Fruit fly (Drosophila melanogaster): ENCODE measurements around the gene Nmnat.
A peak's percentile ranks its signal among the peaks of the same experiment; 100 is the strongest.

Nmnat gene

dm6 chr3R:24962470-24962869 is 17.4 kb downstream of the Nmnat start (continued):
- TF ChIP-seq CG4820 (GFP tag; optimal IDR thresholded peaks at IDR 0.05) (peak; percentile 11), YL-1 (GFP tag; optimal IDR thresholded peaks at IDR 0.05) (no peak), ken (GFP tag; IDR thresholded peaks at IDR 0.05) (0 out of 3 replicates have a peak, but pooled peaks have one; percentile 41), CG7357 (GFP tag; IDR thresholded peaks at IDR 0.05) (peak; percentile 55; the same call in 2 of the 3 replicates), Dip3 (GFP tag; optimal IDR thresholded peaks at IDR 0.05) (peak; percentile 75), dimm (GFP tag; IDR thresholded peaks at IDR 0.05) (no peak), CG30020 (tag; optimal IDR thresholded peaks at IDR 0.05) (no peak), lola (GFP tag; optimal IDR thresholded peaks at IDR 0.05) (no peak), CG3065 (GFP tag; optimal IDR thresholded peaks at IDR 0.05) (no peak), Pdp1 (GFP tag; optimal IDR thresholded peaks at IDR 0.05) (peak in 1 of 2 experiments; percentile 65), CG1024 (GFP tag; IDR thresholded peaks at IDR 0.05) (0 out of 2 replicates have a peak, but pooled peaks have one; percentile 35), pita (GFP tag; optimal IDR thresholded peaks at IDR 0.05) (no peak), pros (GFP tag; optimal IDR thresholded peaks at IDR 0.05) (no peak), Six4 (GFP tag; optimal IDR thresholded peaks at IDR 0.05) (peak; percentile 28), Abd-B (GFP tag; optimal IDR thresholded peaks at IDR 0.05) (peak; percentile 56), HLHmδ (GFP tag; optimal IDR thresholded peaks at IDR 0.05) (no peak), CG12744 (GFP tag; optimal IDR thresholded peaks at IDR 0.05) (peak; percentile 28), CG10431 (GFP tag; optimal IDR thresholded peaks at IDR 0.05) (no peak), CG4404 (GFP tag; IDR thresholded peaks at IDR 0.05) (0 out of 2 replicates have a peak, but pooled peaks have one; percentile 9), Bteb2 (GFP tag; optimal IDR thresholded peaks at IDR 0.05) (peak; percentile 24), CG33213 (GFP tag; optimal IDR thresholded peaks at IDR 0.05) (peak; percentile 19), ttk (GFP tag; IDR thresholded peaks at IDR 0.05) (peak; percentile 74), Spps (tag; optimal IDR thresholded peaks at IDR 0.05) (no peak), CG12942 (GFP tag; optimal IDR thresholded peaks at IDR 0.05) (peak; percentile 59), CG18262 (tag; optimal IDR thresholded peaks at IDR 0.05) (peak; percentile 43), esg (GFP tag; conservative IDR thresholded peaks at IDR 0.05) (peak; percentile 68), NFAT (GFP tag; IDR thresholded peaks at IDR 0.05) (peak; percentile 49; the same call in 1 of the 2 replicates), CG8359 (GFP tag; optimal IDR thresholded peaks at IDR 0.05; ENCODE audit: borderline replicate concordance) (peak; percentile 1), CG30431 (GFP tag; optimal IDR thresholded peaks at IDR 0.05) (peak; percentile 41), CG10462 (GFP tag; optimal IDR thresholded peaks at IDR 0.05) (no peak), br (optimal IDR thresholded peaks at IDR 0.05) (no peak), unpg (GFP tag; optimal IDR thresholded peaks at IDR 0.05) (peak; percentile 77), mam (GFP tag; optimal IDR thresholded peaks at IDR 0.05) (peak; percentile 72), Bgb (GFP tag; IDR thresholded peaks at IDR 0.05; ENCODE audit: partially characterized antibody) (no peak), Xbp1 (GFP tag; optimal IDR thresholded peaks at IDR 0.05) (peak; percentile 74), p53 (GFP tag; optimal IDR thresholded peaks at IDR 0.05) (no peak), CG2116 (GFP tag; optimal IDR thresholded peaks at IDR 0.05) (no peak), CG15696 (tag; optimal IDR thresholded peaks at IDR 0.05) (no peak), ATbp (GFP tag; optimal IDR thresholded peaks at IDR 0.05) (peak; percentile 76), HLH4C (GFP tag; IDR thresholded peaks at IDR 0.05; ENCODE audit: partially characterized antibody) (no peak), CG6272 (GFP tag; IDR thresholded peaks at IDR 0.05) (0 out of 2 replicates have a peak, but pooled peaks have one; percentile 22), Hey (tag; optimal IDR thresholded peaks at IDR 0.05) (no peak), eve (GFP tag; optimal IDR thresholded peaks at IDR 0.05) (peak in 1 of 2 experiments; percentile 55), CG13123 (GFP tag; optimal IDR thresholded peaks at IDR 0.05) (no peak), Ada2b (GFP tag; IDR thresholded peaks at IDR 0.05) (peak; percentile 57), toy (GFP tag; IDR thresholded peaks at IDR 0.05) (no peak), CG16863 (GFP tag; optimal IDR thresholded peaks at IDR 0.05) (peak; percentile 54), corto (GFP tag; optimal IDR thresholded peaks at IDR 0.05) (no peak), CG11723 (GFP tag; optimal IDR thresholded peaks at IDR 0.05) (peak; percentile 45), CG15011 (GFP tag; optimal IDR thresholded peaks at IDR 0.05) (no peak)
